Worm (Caenorhabditis elegans) whole organism, L2 larva: ENCODE results near the gene his-59.

ENCODE experiments used
- ZK546.5 ChIP-seq: sonication (generic microtip); optimal IDR thresholded peaks from 2 replicates; lab custom pipeline; 2017; ENCODE audit warnings: missing biosample characterization, missing genetic modification characterization
- crh-2 ChIP-seq: sonication (generic microtip); optimal IDR thresholded peaks from 2 replicates; lab custom pipeline; 2017; ENCODE audit warnings: missing biosample characterization, missing genetic modification characterization
- egl-27 ChIP-seq: sonication (generic microtip); optimal IDR thresholded peaks from 3 replicates; lab custom pipeline; 2017; ENCODE audit warnings: missing biosample characterization, missing genetic modification reagents, missing genetic modification characterization
- elt-1 ChIP-seq: fragments of 150-350 bp; optimal IDR thresholded peaks from 2 replicates; lab custom pipeline; 2014; ENCODE audit warnings: missing biosample characterization, missing genetic modification characterization
- elt-3 ChIP-seq: sonication (generic microtip); optimal IDR thresholded peaks from 2 replicates; lab custom pipeline; 2017; ENCODE audit warnings: missing biosample characterization, missing genetic modification characterization
- fos-1 ChIP-seq: fragments of 150-350 bp; optimal IDR thresholded peaks from 2 replicates; lab custom pipeline; 2014; ENCODE audit warnings: missing biosample characterization, missing genetic modification characterization
- gmeb-1 ChIP-seq: fragments of 150-350 bp; optimal IDR thresholded peaks from 2 replicates; lab custom pipeline; 2014; ENCODE audit warnings: missing biosample characterization, missing genetic modification characterization
- lin-11 ChIP-seq: fragments of 150-350 bp; sonication (generic microtip); optimal IDR thresholded peaks from 2 replicates; lab custom pipeline; 2014; ENCODE audit warnings: missing biosample characterization, missing genetic modification characterization, inconsistent platforms, mixed read lengths
- lin-13 ChIP-seq: fragments of 150-350 bp; optimal IDR thresholded peaks from 2 replicates; lab custom pipeline; 2014; ENCODE audit warnings: missing biosample characterization, missing genetic modification reagents, missing genetic modification characterization
- lsy-2 ChIP-seq, 2 experiments: fragments of 150-350 bp in 1 of 2; sonication (generic microtip) in 1 of 2; optimal IDR thresholded peaks; 2 replicates each; lab custom pipeline; 2014 to 2017; ENCODE audit warnings: missing biosample characterization in 2 of 2, missing genetic modification characterization in 2 of 2
- mbf-1 ChIP-seq: sonication (generic microtip); optimal IDR thresholded peaks from 2 replicates; lab custom pipeline; 2017; ENCODE audit warnings: missing biosample characterization, missing genetic modification characterization
- nhr-11 ChIP-seq: fragments of 150-350 bp; optimal IDR thresholded peaks from 2 replicates; lab custom pipeline; 2014; ENCODE audit warnings: missing biosample characterization, missing genetic modification characterization
- nhr-25 ChIP-seq: fragments of 150-350 bp; sonication (generic microtip); optimal IDR thresholded peaks from 3 replicates; lab custom pipeline; 2014; ENCODE audit warnings: missing biosample characterization, missing genetic modification characterization
- peb-1 ChIP-seq: fragments of 150-350 bp; optimal IDR thresholded peaks from 2 replicates; lab custom pipeline; 2014; ENCODE audit warnings: missing biosample characterization, missing genetic modification characterization
- snpc-4 ChIP-seq: fragments of 150-350 bp; optimal IDR thresholded peaks from 2 replicates; lab custom pipeline; 2014; ENCODE audit warnings: missing biosample characterization, missing genetic modification characterization
- unc-55 ChIP-seq: fragments of 150-350 bp; sonication (generic microtip); optimal IDR thresholded peaks from 3 replicates; lab custom pipeline; 2014; ENCODE audit warnings: missing biosample characterization, missing genetic modification reagents, missing genetic modification characterization
- ztf-4 ChIP-seq: fragments of 150-350 bp; optimal IDR thresholded peaks from 2 replicates; lab custom pipeline; 2014; ENCODE audit warnings: missing biosample characterization, missing genetic modification characterization

The his-59 gene

ce11 chrIV:7530226-7531070 is 42.4 kb downstream of the his-59 start:
- TF ChIP-seq unc-55 (no peak), fos-1 (peak; percentile 34)

DNA sequence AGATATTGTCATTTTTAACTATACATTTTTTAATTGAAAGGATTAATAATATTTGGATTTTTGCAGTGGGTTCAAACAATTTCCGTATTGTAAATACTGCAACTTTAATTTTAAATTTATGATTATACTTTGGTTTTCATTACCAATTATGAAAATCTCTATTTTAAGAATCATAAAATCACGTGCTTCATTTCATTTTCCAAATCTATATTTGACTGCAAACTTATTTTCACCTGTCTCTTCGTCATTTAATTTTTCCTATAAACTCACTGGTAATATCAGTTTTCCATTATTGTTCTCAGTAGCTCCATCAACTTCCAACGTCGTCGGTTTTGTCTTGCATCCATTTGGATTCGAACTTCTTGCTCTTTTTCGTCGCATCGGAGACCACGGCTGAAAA is 44.3 kb downstream of the his-59 start, which contains the start of gene R05G6.1:
R05G6.1 (plus strand) TSS at position 301 of the 400 bp plus-strand sequence.
- TF ChIP-seq lin-11 (no peak), gmeb-1 (tag; lab: Kevin White, UChicago) (no peak), ZK546.5 (tag; lab: Kevin White, UChicago) (no peak), crh-2 (no peak), ztf-4 (no peak), peb-1 (tag; lab: Kevin White, UChicago) (no peak), snpc-4 (tag; lab: Kevin White, UChicago) (no peak), lsy-2 (tag; optimal IDR thresholded peaks at IDR 0.05; lab: Kevin White, UChicago) (no peak), nhr-11 (tag; lab: Kevin White, UChicago) (no peak), egl-27 (tag; lab: Kevin White, UChicago) (no peak), elt-1 (tag; lab: Kevin White, UChicago) (no peak), elt-3 (tag; lab: Kevin White, UChicago) (no peak), lin-13 (GFP tag; lab: Kevin White, UChicago) (no peak), mbf-1 (tag; lab: Kevin White, UChicago) (no peak), nhr-25 (tag; lab: Kevin White, UChicago) (no peak)
- TF ChIP-seq, all 48 proteins: peak for 0
